Worm (Caenorhabditis elegans): ENCODE measurements around the gene str-28.

DNA sequence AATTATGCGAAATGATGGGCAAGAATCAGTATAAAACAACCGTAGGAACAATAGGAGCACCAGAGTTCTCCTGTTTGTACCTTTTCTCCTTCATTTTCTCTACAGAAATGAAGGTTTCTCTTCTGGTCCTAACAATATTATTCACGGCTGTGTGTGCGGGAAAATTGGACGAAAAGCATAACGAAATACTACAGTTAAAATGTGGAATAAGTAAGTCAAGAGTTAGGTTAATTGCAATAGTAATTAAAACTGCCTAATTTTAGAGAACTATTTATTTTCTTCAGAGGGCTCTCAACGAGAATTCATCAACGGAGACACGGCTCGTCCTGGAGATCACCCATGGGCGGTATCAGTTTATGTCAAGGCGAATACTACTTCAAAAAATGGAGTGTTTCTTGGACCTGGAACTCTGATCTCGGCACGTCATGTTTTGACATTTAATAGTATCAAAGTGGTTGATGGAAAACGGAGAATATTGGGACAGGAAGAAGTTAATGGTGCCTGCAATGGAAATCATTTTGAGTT is 23.4 kb downstream of the str-28 start, which contains the start of gene try-12:
- TF ChIP-seq tbx-2 (tag; optimal IDR thresholded peaks at IDR 0.05) (no peak), madf-2 (tag; optimal IDR thresholded peaks at IDR 0.05) (no peak), dmd-4 (tag; optimal IDR thresholded peaks at IDR 0.05; ENCODE audit: borderline replicate concordance) (no peak), fax-1 (tag; optimal IDR thresholded peaks at IDR 0.05) (no peak), ttx-3 (tag; optimal IDR thresholded peaks at IDR 0.05) (no peak)
